Fruit fly (Drosophila melanogaster) Kc167 (cell line): ENCODE data around the gene CG32299.

Source experiments
- Myc ChIP-seq: fragments of >200 bp; optimal IDR thresholded peaks from 2 replicates; lab custom pipeline; 2017; ENCODE audit warnings: missing external identifiers
- h ChIP-seq: fragments of >200 bp; optimal IDR thresholded peaks from 3 replicates; lab custom pipeline; 2018; ENCODE audit warnings: missing external identifiers
- ttk ChIP-seq: sonication (Bioruptor generic); optimal IDR thresholded peaks from 2 replicates; lab custom pipeline; 2017; ENCODE audit warnings: missing external identifiers

DNA sequence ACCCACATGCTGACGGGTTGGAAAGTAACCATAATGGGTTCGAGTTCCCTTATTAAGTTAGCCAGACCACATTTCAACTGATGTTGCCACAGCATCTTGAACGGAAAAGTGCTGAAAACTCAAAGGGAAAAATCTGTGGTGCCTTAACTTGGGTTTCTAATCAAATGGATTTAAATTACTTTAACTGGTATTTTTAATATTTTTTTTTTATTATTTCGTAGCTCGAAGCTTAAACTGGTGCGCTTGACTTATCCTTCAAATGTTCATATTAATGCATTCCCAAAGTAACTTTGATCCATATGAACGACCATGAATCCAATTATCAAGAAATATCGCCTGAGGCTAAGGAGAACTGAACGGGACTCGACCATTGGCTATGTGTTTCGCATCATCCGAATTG lies 30.5 kb downstream of the CG32299 start, which contains the start of gene CG13801:
- TF ChIP-seq h: no peak
- TF ChIP-seq ttk: no peak
- no peak for TF ChIP-seq Myc
